Fruit fly (Drosophila melanogaster) whole organism, prepupa: Measurements from ENCODE around the gene dpr19.

Experiments
- CG10631 ChIP-seq: fragments of 200-800 bp; sonication (Bioruptor generic); optimal IDR thresholded peaks from 2 replicates; lab custom pipeline; 2016; ENCODE audit warnings: missing biosample characterization, missing genetic modification characterization
- CG10669 ChIP-seq: fragments of 200-800 bp; sonication (Bioruptor generic); optimal IDR thresholded peaks from 3 replicates; lab custom pipeline; 2018; ENCODE audit warnings: missing biosample characterization, mild to moderate bottlenecking, missing genetic modification characterization, moderate library complexity
- CG16779 ChIP-seq: fragments of 200-800 bp; sonication (Bioruptor generic); optimal IDR thresholded peaks from 3 replicates; lab custom pipeline; 2017; ENCODE audit warnings: missing biosample characterization, mild to moderate bottlenecking, missing genetic modification characterization
- CG3032 ChIP-seq: fragments of 200-800 bp; optimal IDR thresholded peaks from 2 replicates; lab custom pipeline; 2019; ENCODE audit warnings: missing biosample characterization, mild to moderate bottlenecking, missing genetic modification characterization, moderate library complexity
- CG31627 ChIP-seq: fragments of 200-800 bp; sonication (Bioruptor generic); optimal IDR thresholded peaks from 3 replicates; lab custom pipeline; 2016; ENCODE audit warnings: missing biosample characterization, missing genetic modification characterization
- CG3919 ChIP-seq: fragments of 200-800 bp; sonication (Bioruptor generic); optimal IDR thresholded peaks from 3 replicates; lab custom pipeline; 2016; ENCODE audit warnings: missing biosample characterization, missing genetic modification characterization
- CG4318 ChIP-seq: fragments of 200-800 bp; sonication (Bioruptor generic); optimal IDR thresholded peaks from 3 replicates; lab custom pipeline; 2017; ENCODE audit warnings: missing biosample characterization, mild to moderate bottlenecking, missing genetic modification characterization
- CG6276 ChIP-seq: fragments of 200-800 bp; sonication (Bioruptor generic); optimal IDR thresholded peaks from 2 replicates; lab custom pipeline; 2017; ENCODE audit warnings: missing biosample characterization, mild to moderate bottlenecking, missing genetic modification characterization
- CG8119 ChIP-seq: fragments of 200-800 bp; sonication (Bioruptor generic); IDR thresholded peaks from 3 replicates; pipeline ENCODE4 v1.3.6; 2022; ENCODE audit warnings: missing biosample characterization, missing genetic modification characterization
- CG8319 ChIP-seq: fragments of 200-800 bp; sonication (Bioruptor generic); optimal IDR thresholded peaks from 3 replicates; lab custom pipeline; 2016; ENCODE audit warnings: missing biosample characterization, missing genetic modification characterization
- CG9139 ChIP-seq: fragments of 200-800 bp; sonication (Bioruptor generic); optimal IDR thresholded peaks from 3 replicates; lab custom pipeline; 2017; ENCODE audit warnings: missing biosample characterization, mild to moderate bottlenecking, missing genetic modification characterization
- Eip75B ChIP-seq: fragments of 200-800 bp; sonication (Bioruptor generic); optimal IDR thresholded peaks from 3 replicates; lab custom pipeline; 2016; ENCODE audit warnings: missing biosample characterization, missing genetic modification characterization
- Eip78C ChIP-seq: fragments of 200-800 bp; sonication (Bioruptor generic); peaks from one replicate; lab custom pipeline; 2016; ENCODE audit warnings: missing biosample characterization, missing genetic modification characterization
- Eip93F ChIP-seq: fragments of 200-800 bp; sonication (Bioruptor generic); optimal IDR thresholded peaks from 2 replicates; lab custom pipeline; 2016; ENCODE audit warnings: missing biosample characterization, mild to moderate bottlenecking, missing genetic modification characterization
- Ets96B ChIP-seq: fragments of 200-800 bp; optimal IDR thresholded peaks from 2 replicates; lab custom pipeline; 2019; ENCODE audit warnings: missing biosample characterization, mild to moderate bottlenecking, missing genetic modification characterization, moderate library complexity
- Gug ChIP-seq: fragments of 200-800 bp; sonication (Bioruptor generic); IDR thresholded peaks from 2 replicates; pipeline ENCODE4 v1.3.6; 2022; ENCODE audit warnings: missing biosample characterization, missing genetic modification characterization
- Hr38 ChIP-seq: sonication (Bioruptor generic); optimal IDR thresholded peaks from 2 replicates; lab custom pipeline; 2016; ENCODE audit warnings: missing biosample characterization, missing genetic modification characterization
- Hr39 ChIP-seq: fragments of 200-800 bp; sonication (Bioruptor generic); optimal IDR thresholded peaks from 2 replicates; lab custom pipeline; 2016; ENCODE audit warnings: missing biosample characterization, missing genetic modification characterization
- Hr4 ChIP-seq: fragments of 200-800 bp; sonication (Bioruptor generic); optimal IDR thresholded peaks from 3 replicates; lab custom pipeline; 2016; ENCODE audit warnings: missing biosample characterization, missing genetic modification characterization
- Met ChIP-seq: fragments of 200-800 bp; sonication (Bioruptor generic); optimal IDR thresholded peaks from 3 replicates; lab custom pipeline; 2016; ENCODE audit warnings: missing biosample characterization, missing genetic modification characterization
- OdsH ChIP-seq: fragments of 200-800 bp; sonication (Bioruptor generic); optimal IDR thresholded peaks from 3 replicates; lab custom pipeline; 2016; ENCODE audit warnings: missing biosample characterization, missing genetic modification characterization
- Smox ChIP-seq: fragments of 200-800 bp; sonication (Bioruptor generic); optimal IDR thresholded peaks from 3 replicates; lab custom pipeline; 2016; ENCODE audit warnings: missing biosample characterization, missing genetic modification characterization
- Sox102F ChIP-seq: fragments of 200-800 bp; sonication (Bioruptor generic); optimal IDR thresholded peaks from 2 replicates; lab custom pipeline; 2016; ENCODE audit warnings: missing biosample characterization, mild to moderate bottlenecking, missing genetic modification characterization
- Sox14 ChIP-seq: fragments of 200-800 bp; sonication (Bioruptor generic); optimal IDR thresholded peaks from 3 replicates; lab custom pipeline; 2016; ENCODE audit warnings: missing biosample characterization, missing genetic modification characterization
- achi ChIP-seq: fragments of 200-800 bp; sonication (Bioruptor generic); optimal IDR thresholded peaks from 3 replicates; lab custom pipeline; 2016; ENCODE audit warnings: missing biosample characterization, missing genetic modification characterization
- cyc ChIP-seq: fragments of 200-800 bp; sonication (Bioruptor generic); optimal IDR thresholded peaks from 3 replicates; lab custom pipeline; 2016; ENCODE audit warnings: missing biosample characterization, missing genetic modification characterization
- eg ChIP-seq: fragments of 200-800 bp; sonication (Bioruptor generic); IDR thresholded peaks from 3 replicates; pipeline ENCODE4 v1.3.6; 2022; ENCODE audit warnings: missing biosample characterization, missing genetic modification characterization
- fd59A ChIP-seq: fragments of 200-800 bp; sonication (Bioruptor generic); optimal IDR thresholded peaks from 2 replicates; lab custom pipeline; 2017; ENCODE audit warnings: missing biosample characterization, mild to moderate bottlenecking, missing genetic modification characterization, missing genetic modification reagents
- lz ChIP-seq: fragments of 200-800 bp; sonication (Bioruptor generic); optimal IDR thresholded peaks from 3 replicates; lab custom pipeline; 2016; ENCODE audit warnings: missing biosample characterization, missing genetic modification characterization
- salr ChIP-seq, 2 experiments: fragments of 200-800 bp; sonication (Bioruptor generic); optimal IDR thresholded peaks; 3 replicates each; lab custom pipeline; 2016 to 2018; ENCODE audit warnings: missing biosample characterization in 2 of 2, missing genetic modification characterization in 2 of 2, mild to moderate bottlenecking in 1 of 2
- spab ChIP-seq: fragments of 200-800 bp; sonication (Bioruptor generic); optimal IDR thresholded peaks from 2 replicates; lab custom pipeline; 2017; ENCODE audit warnings: missing biosample characterization, mild to moderate bottlenecking, missing genetic modification characterization, missing genetic modification reagents
- vri ChIP-seq: fragments of 200-800 bp; sonication (Bioruptor generic); optimal IDR thresholded peaks from 3 replicates; lab custom pipeline; 2016; ENCODE audit warnings: missing biosample characterization, mild to moderate bottlenecking, missing genetic modification characterization

The dpr19 gene

dm6 chr2L:10366525-10366924 is 9.4 kb upstream of the dpr19 start, which contains the start of gene CG5056:
Gene CG5056, plus strand, starts transcription at chr2L:10366692.
- TF ChIP-seq Gug (no peak), eg (GFP tag; lab: Robert Waterston, UW) (no peak), Ets96B (tag; lab: Kevin White, UChicago) (peak; percentile 6), Eip78C (peak; percentile 63), cyc (GFP tag; lab: Kevin White, UChicago) (peak; percentile 1), CG9139 (no peak), CG8119 (GFP tag; lab: Robert Waterston, UW) (peak; percentile 55), CG10669 (no peak), CG3032 (tag; lab: Kevin White, UChicago) (peak; percentile 47), Hr38 (GFP tag; lab: Kevin White, UChicago) (no peak)
- TF ChIP-seq, all 60 proteins: peak for 5

dm6 chr2L:10372297-10372696 is 3.7 kb upstream of the dpr19 start:
- peak; percentile 8 for TF ChIP-seq Eip78C
- no peak for TF ChIP-seq Ets96B (tag; lab: Kevin White, UChicago)
- TF ChIP-seq Eip93F (GFP tag; lab: Kevin White, UChicago): no peak
- TF ChIP-seq spab (GFP tag; lab: Kevin White, UChicago): no peak
- no peak for TF ChIP-seq CG4318 (GFP tag; lab: Kevin White, UChicago)
- no peak for TF ChIP-seq CG10669

dm6 chr2L:10373605-10374269 is 2.2 kb upstream of the dpr19 start, which contains the start of gene rho-5:
Gene rho-5, minus strand, starts transcription at chr2L:10373900.
- no peak for TF ChIP-seq fd59A
- TF ChIP-seq CG8319: no peak
- TF ChIP-seq Hr4 (GFP tag; lab: Kevin White, UChicago): peak; percentile 9
- TF ChIP-seq Hr38 (GFP tag; lab: Kevin White, UChicago): no peak

dm6 chr2L:10376276-10376675 is 308 bp downstream of the dpr19 start:
- TF ChIP-seq Sox14: no peak
- TF ChIP-seq Eip78C: no peak
- TF ChIP-seq CG10669: no peak
- TF ChIP-seq CG6276 (GFP tag; lab: Kevin White, UChicago): no peak
- TF ChIP-seq CG10631 (GFP tag; lab: Kevin White, UChicago): no peak
- no peak for TF ChIP-seq salr (GFP tag; optimal IDR thresholded peaks at IDR 0.05; lab: Kevin White, UChicago)
- TF ChIP-seq spab (GFP tag; lab: Kevin White, UChicago): no peak
- TF ChIP-seq, all 60 proteins: peak for 0

dm6 chr2L:10378631-10379030 is 2.7 kb downstream of the dpr19 start:
- TF ChIP-seq vri (GFP tag; lab: Kevin White, UChicago) (no peak), Smox (GFP tag; lab: Kevin White, UChicago) (no peak), OdsH (GFP tag; lab: Kevin White, UChicago) (no peak), CG31627 (GFP tag; lab: Kevin White, UChicago) (no peak), CG16779 (no peak), achi (GFP tag; lab: Kevin White, UChicago) (no peak), Met (no peak), eg (GFP tag; lab: Robert Waterston, UW) (no peak), lz (no peak), Hr39 (no peak), spab (GFP tag; lab: Kevin White, UChicago) (no peak), Sox102F (GFP tag; lab: Kevin White, UChicago) (no peak), Eip75B (GFP tag; lab: Kevin White, UChicago) (no peak), CG3919 (GFP tag; lab: Kevin White, UChicago) (no peak)

- no peak for TF ChIP-seq CG8319
- peak; percentile 18 for TF ChIP-seq Eip78C
- TF ChIP-seq, all 60 proteins: peak for 1
These were observed 3.9 kb downstream of the dpr19 start, which contains the start of gene gny for dm6 chr2L:10379865-10380264. Gene gny, plus strand, starts transcription at chr2L:10380103.
